Worm (Caenorhabditis elegans) whole organism, L4 larva: ENCODE measurements around the gene wrt-1.

ENCODE experiments used
- F26F4.8 ChIP-seq: fragments of 200-800 bp; sonication (Bioruptor generic); conservative IDR thresholded peaks from 2 replicates; pipeline ENCODE4 v1.3.6; 2022; ENCODE audit warnings: missing genetic modification characterization, missing compliant biosample characterization
- F37D6.2 ChIP-seq: sonication (generic microtip); optimal IDR thresholded peaks from 2 replicates; lab custom pipeline; 2016; ENCODE audit warnings: mild to moderate bottlenecking, missing genetic modification characterization, missing compliant biosample characterization
- T20F7.1 ChIP-seq: fragments of 200-800 bp; sonication (Bioruptor generic); optimal IDR thresholded peaks from 2 replicates; lab custom pipeline; 2018; ENCODE audit warnings: mild to moderate bottlenecking, missing genetic modification characterization, missing compliant biosample characterization
- T26A8.4 ChIP-seq: fragments of 200-800 bp; sonication (Bioruptor generic); IDR thresholded peaks from 2 replicates; pipeline ENCODE4 v1.3.6; 2022; ENCODE audit warnings: missing genetic modification characterization, missing compliant biosample characterization
- Y5F2A.4 ChIP-seq: fragments of 200-800 bp; sonication (Bioruptor generic); optimal IDR thresholded peaks from 2 replicates; lab custom pipeline; 2018; ENCODE audit warnings: mild to moderate bottlenecking, missing genetic modification characterization, missing compliant biosample characterization
- aha-1 ChIP-seq: fragments of 150-350 bp; peaks from one replicate; lab custom pipeline; 2014; ENCODE audit warnings: missing biosample characterization, missing genetic modification characterization
- aly-2 ChIP-seq: sonication (generic microtip); optimal IDR thresholded peaks from 2 replicates; lab custom pipeline; 2018; ENCODE audit warnings: missing biosample characterization, missing genetic modification characterization
- ama-1 ChIP-seq: fragments of 150-350 bp; optimal IDR thresholded peaks from 2 replicates; lab custom pipeline; 2014; ENCODE audit warnings: inconsistent platforms, mixed read lengths
- attf-4 ChIP-seq: sonication (generic microtip); optimal IDR thresholded peaks from 3 replicates; lab custom pipeline; 2017; ENCODE audit warnings: missing biosample characterization, missing genetic modification characterization
- ceh-44 ChIP-seq: fragments of 200-800 bp; sonication (Bioruptor generic); IDR thresholded peaks from 2 replicates; pipeline ENCODE4 v1.3.6; 2022; ENCODE audit warnings: missing genetic modification reagents, missing genetic modification characterization, missing compliant biosample characterization
- ceh-62 ChIP-seq: sonication (generic microtip); optimal IDR thresholded peaks from 2 replicates; lab custom pipeline; 2017; ENCODE audit warnings: missing biosample characterization, missing genetic modification characterization
- ces-1 ChIP-seq: fragments of 150-350 bp; sonication (generic microtip); optimal IDR thresholded peaks from 4 replicates; lab custom pipeline; 2014; ENCODE audit warnings: missing biosample characterization, missing genetic modification reagents, missing genetic modification characterization
- ctbp-1 ChIP-seq: fragments of 200-800 bp; sonication (Bioruptor generic); IDR thresholded peaks from 2 replicates; pipeline ENCODE4 v1.3.6; 2022; ENCODE audit warnings: missing genetic modification reagents, missing genetic modification characterization, missing compliant biosample characterization
- daf-16 ChIP-seq, 3 experiments: sonication (generic microtip); optimal IDR thresholded peaks; 2 replicates each; lab custom pipeline; 2016 to 2017; ENCODE audit warnings: missing genetic modification characterization in 3 of 3, missing genetic modification reagents in 3 of 3, mild to moderate bottlenecking in 2 of 3, missing compliant biosample characterization in 2 of 3, missing biosample characterization in 1 of 3, moderate library complexity in 1 of 3
- dpl-1 ChIP-seq: fragments of 150-350 bp; optimal IDR thresholded peaks from 2 replicates; lab custom pipeline; 2014; ENCODE audit warnings: missing biosample characterization, missing genetic modification reagents, missing genetic modification characterization
- dve-1 ChIP-seq: sonication (generic microtip); optimal IDR thresholded peaks from 2 replicates; lab custom pipeline; 2017; ENCODE audit warnings: antibody characterized with exemption, mild to moderate bottlenecking, missing genetic modification characterization, missing compliant biosample characterization; ENCODE audit not compliant: insufficient read depth
- egl-27 ChIP-seq: sonication (generic microtip); optimal IDR thresholded peaks from 3 replicates; lab custom pipeline; 2017; ENCODE audit warnings: missing biosample characterization, missing genetic modification reagents, missing genetic modification characterization
- fos-1 ChIP-seq: fragments of 150-350 bp; optimal IDR thresholded peaks from 2 replicates; lab custom pipeline; 2014; ENCODE audit warnings: missing biosample characterization, missing genetic modification characterization
- hif-1 ChIP-seq, 2 experiments: sonication (generic microtip); optimal IDR thresholded peaks; 2 replicates each; lab custom pipeline; 2016 to 2017; ENCODE audit warnings: missing compliant biosample characterization in 2 of 2, missing genetic modification characterization in 2 of 2, missing genetic modification reagents in 2 of 2, missing genotype in 2 of 2, mild to moderate bottlenecking in 1 of 2
- hlh-11 ChIP-seq: fragments of 200-800 bp; sonication (Bioruptor generic); optimal IDR thresholded peaks from 2 replicates; lab custom pipeline; 2018; ENCODE audit warnings: mild to moderate bottlenecking, missing genetic modification characterization, missing compliant biosample characterization
- lin-13 ChIP-seq: fragments of 150-350 bp; optimal IDR thresholded peaks from 2 replicates; lab custom pipeline; 2014; ENCODE audit warnings: missing biosample characterization, missing genetic modification reagents, missing genetic modification characterization
- lin-15B ChIP-seq: fragments of 150-350 bp; sonication (generic microtip); optimal IDR thresholded peaks from 3 replicates; lab custom pipeline; 2014; ENCODE audit warnings: missing biosample characterization, missing genetic modification characterization
- lin-29 ChIP-seq: fragments of 200-800 bp; sonication (Bioruptor generic); IDR thresholded peaks from 2 replicates; pipeline ENCODE4 v1.3.6; 2022; ENCODE audit warnings: missing genetic modification reagents, missing genetic modification characterization, missing compliant biosample characterization
- lin-38 ChIP-seq: fragments of 200-800 bp; sonication (Bioruptor generic); IDR thresholded peaks from 2 replicates; pipeline ENCODE4 v1.3.6; 2022; ENCODE audit warnings: missing genetic modification reagents, missing genetic modification characterization, missing compliant biosample characterization
- lir-3 ChIP-seq: sonication (generic microtip); optimal IDR thresholded peaks from 2 replicates; lab custom pipeline; 2016; ENCODE audit warnings: mild to moderate bottlenecking, missing genetic modification characterization, missing compliant biosample characterization
- lsy-2 ChIP-seq, 2 experiments: fragments of 150-350 bp in 1 of 2; sonication (generic microtip) in 1 of 2; optimal IDR thresholded peaks; 2 replicates each; lab custom pipeline; 2014 to 2017; ENCODE audit warnings: missing biosample characterization in 2 of 2, missing genetic modification characterization in 2 of 2
- mdl-1 ChIP-seq, 2 experiments: fragments of 150-350 bp in 1 of 2; sonication (generic microtip) in 1 of 2; optimal IDR thresholded peaks; 2 replicates each; lab custom pipeline; 2014 to 2017; ENCODE audit warnings: missing biosample characterization in 2 of 2, missing genetic modification characterization in 2 of 2
- mep-1 ChIP-seq: fragments of 150-350 bp; sonication (generic microtip); optimal IDR thresholded peaks from 3 replicates; lab custom pipeline; 2014; ENCODE audit warnings: missing biosample characterization, missing genetic modification characterization
- mes-2 ChIP-seq: sonication (generic microtip); optimal IDR thresholded peaks from 2 replicates; lab custom pipeline; 2016; ENCODE audit warnings: missing genotype, mild to moderate bottlenecking, missing genetic modification characterization, missing compliant biosample characterization; ENCODE audit not compliant: poor library complexity, severe bottlenecking
- nhr-28 ChIP-seq: fragments of 150-350 bp; optimal IDR thresholded peaks from 2 replicates; lab custom pipeline; 2014; ENCODE audit warnings: missing biosample characterization, missing genetic modification characterization
- nhr-48 ChIP-seq: sonication (generic microtip); optimal IDR thresholded peaks from 2 replicates; lab custom pipeline; 2016; ENCODE audit warnings: mild to moderate bottlenecking, missing genetic modification characterization, missing compliant biosample characterization
- nhr-77 ChIP-seq: fragments of 150-350 bp; optimal IDR thresholded peaks from 2 replicates; lab custom pipeline; 2014; ENCODE audit warnings: missing biosample characterization, missing genetic modification characterization
- pqm-1 ChIP-seq: sonication (generic microtip); optimal IDR thresholded peaks from 2 replicates; lab custom pipeline; 2017; ENCODE audit warnings: missing biosample characterization, missing genetic modification characterization
- rbr-2 ChIP-seq: sonication (generic microtip); optimal IDR thresholded peaks from 2 replicates; lab custom pipeline; 2016; ENCODE audit warnings: missing genotype, missing genetic modification characterization, missing compliant biosample characterization
- saeg-2 ChIP-seq: fragments of 200-800 bp; sonication (Bioruptor generic); IDR thresholded peaks from 2 replicates; pipeline ENCODE4 v1.3.6; 2022; ENCODE audit warnings: missing genetic modification reagents, missing genetic modification characterization, missing compliant biosample characterization
- sdz-12 ChIP-seq: fragments of 200-800 bp; sonication (Bioruptor generic); optimal IDR thresholded peaks from 2 replicates; lab custom pipeline; 2018; ENCODE audit warnings: mild to moderate bottlenecking, missing genetic modification characterization, missing compliant biosample characterization
- skn-1 ChIP-seq: fragments of 150-350 bp; optimal IDR thresholded peaks from 2 replicates; lab custom pipeline; 2014; ENCODE audit warnings: missing biosample characterization, missing genetic modification characterization
- snpc-1.2 ChIP-seq: fragments of 200-800 bp; sonication (Bioruptor generic); IDR thresholded peaks from 2 replicates; pipeline ENCODE4 v1.3.6; 2022; ENCODE audit warnings: missing genetic modification reagents, missing genetic modification characterization, missing compliant biosample characterization
- snpc-4 ChIP-seq: fragments of 150-350 bp; optimal IDR thresholded peaks from 2 replicates; lab custom pipeline; 2014; ENCODE audit warnings: missing biosample characterization, missing genetic modification characterization
- unc-130 ChIP-seq: sonication (generic microtip); optimal IDR thresholded peaks from 2 replicates; lab custom pipeline; 2016; ENCODE audit warnings: missing genetic modification reagents, missing genetic modification characterization, missing compliant biosample characterization
- vab-7 ChIP-seq: fragments of 200-800 bp; sonication (Bioruptor generic); IDR thresholded peaks from 2 replicates; pipeline ENCODE4 v1.3.6; 2022; ENCODE audit warnings: missing genetic modification reagents, missing genetic modification characterization, missing compliant biosample characterization
- zfp-2 ChIP-seq: sonication (generic microtip); optimal IDR thresholded peaks from 2 replicates; lab custom pipeline; 2016; ENCODE audit warnings: mild to moderate bottlenecking, missing genetic modification characterization, missing compliant biosample characterization
- zfp-3 ChIP-seq: fragments of 200-800 bp; sonication (Bioruptor generic); conservative IDR thresholded peaks from 2 replicates; pipeline ENCODE4 v1.3.6; 2022; ENCODE audit warnings: missing genetic modification reagents, missing genetic modification characterization, missing compliant biosample characterization
- zip-2 ChIP-seq: fragments of 150-350 bp; optimal IDR thresholded peaks from 2 replicates; lab custom pipeline; 2014; ENCODE audit warnings: missing biosample characterization, missing genetic modification characterization

Gene wrt-1

DNA sequence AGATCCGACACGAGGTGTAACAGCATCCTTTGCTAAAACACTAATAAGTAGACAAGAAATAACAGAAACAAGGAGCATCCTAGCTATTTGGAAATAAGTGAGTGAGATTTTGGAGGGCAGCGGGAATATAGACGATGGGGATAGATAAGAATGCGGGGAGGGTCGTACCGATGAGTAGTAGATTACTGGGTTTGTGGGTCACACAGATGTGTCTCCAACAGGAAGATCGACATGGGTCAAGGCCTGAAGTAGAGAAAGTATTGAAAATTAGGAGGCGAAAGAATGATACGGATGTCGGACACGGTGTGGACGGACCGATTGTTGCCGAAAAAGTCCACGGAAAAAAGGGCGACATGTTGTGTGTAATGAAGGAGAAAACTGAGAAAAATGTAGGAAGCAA, 3.6 kb downstream of the wrt-1 start, which contains the start of gene wrt-10:
wrt-10 (minus strand) TSS at position 195 of the 400 bp plus-strand sequence.
- TF ChIP-seq zfp-3 (GFP tag; lab: Robert Waterston, UW) (no peak), lir-3 (no peak), egl-27 (no peak), mes-2 (tag; lab: Kevin White, UChicago) (no peak), ces-1 (no peak), ceh-44 (no peak), lin-13 (GFP tag; lab: Kevin White, UChicago) (no peak), F37D6.2 (no peak), sdz-12 (GFP tag; lab: Kevin White, UChicago) (no peak)

DNA sequence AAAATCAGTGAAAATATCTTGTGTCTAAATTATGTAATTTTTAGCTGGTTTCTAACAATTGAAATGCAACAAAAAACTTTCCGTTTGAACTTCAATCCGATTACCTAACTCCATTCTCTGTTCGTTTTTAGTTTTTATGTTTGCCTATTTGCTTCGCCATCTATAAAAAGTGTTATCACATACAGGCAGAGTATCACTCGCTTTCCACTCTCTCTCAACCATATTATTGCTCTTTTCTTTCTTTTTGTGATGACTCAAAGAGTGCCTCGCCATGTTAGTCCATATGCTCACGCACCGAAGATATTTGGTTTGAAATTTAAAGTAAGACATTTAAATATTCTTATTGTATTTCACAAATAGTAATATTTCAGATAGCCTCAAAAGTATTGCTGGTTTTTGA, 4.1 kb downstream of the wrt-1 start, which contains the start of gene ZK1290.13:
ZK1290.13 (plus strand) TSS at position 73 of the 400 bp plus-strand sequence.
- TF ChIP-seq aha-1 (no peak), hlh-11 (tag; lab: Kevin White, UChicago) (peak; percentile 6), dve-1 (peak; percentile 30), daf-16 (GFP tag; optimal IDR thresholded peaks at IDR 0.05; lab: Kevin White, UChicago) (no peak), daf-16 (tag; optimal IDR thresholded peaks at IDR 0.05; lab: Kevin White, UChicago) (peak; percentile 5), snpc-4 (no peak), vab-7 (GFP tag; lab: Robert Waterston, UW) (no peak), lin-29 (no peak), pqm-1 (tag; lab: Kevin White, UChicago) (peak; percentile 58)

DNA sequence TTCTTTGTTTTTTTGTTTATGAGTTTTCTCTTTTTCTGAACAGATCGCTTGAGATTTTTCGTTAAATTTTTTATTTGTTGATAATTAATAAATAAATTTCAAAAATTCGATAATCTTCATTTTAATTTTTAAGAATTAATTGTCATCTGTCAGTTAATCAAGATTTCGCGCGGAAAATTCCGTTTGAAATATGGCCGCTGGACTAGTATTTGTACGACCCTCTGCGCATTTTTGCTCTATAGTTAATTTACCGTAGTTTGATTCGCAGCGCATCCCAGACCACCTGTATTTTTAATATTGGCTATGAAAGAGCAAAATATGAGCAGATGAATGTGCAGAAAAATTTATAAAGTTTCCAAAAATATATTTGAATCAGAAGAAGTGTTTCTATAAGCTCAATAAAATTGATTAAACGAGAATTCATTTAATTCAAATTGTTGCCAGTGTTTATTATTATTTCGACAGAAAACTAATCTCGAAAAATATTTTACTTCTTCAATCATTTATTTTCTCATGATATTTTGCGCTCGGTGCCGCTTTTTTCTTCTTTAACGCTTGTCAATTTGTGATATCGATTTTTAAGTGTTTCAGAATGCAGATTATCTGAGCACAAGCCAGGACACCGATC, 6.9 kb downstream of the wrt-1 start, which contains the start of gene nfi-1:
nfi-1 (plus strand) TSS at position 578 of the 628 bp plus-strand sequence.
- TF ChIP-seq mes-2 (tag; lab: Kevin White, UChicago): peak; percentile 93
- TF ChIP-seq zip-2: no peak
- TF ChIP-seq nhr-28 (tag; lab: Kevin White, UChicago): peak; percentile 41
- TF ChIP-seq T26A8.4: no peak
- TF ChIP-seq Y5F2A.4 (GFP tag; lab: Kevin White, UChicago): no peak
- no peak for TF ChIP-seq ceh-62 (tag; lab: Kevin White, UChicago)
- TF ChIP-seq zfp-3 (GFP tag; lab: Robert Waterston, UW): no peak
- TF ChIP-seq hlh-11 (tag; lab: Kevin White, UChicago): peak; percentile 36
- TF ChIP-seq mep-1 (tag; lab: Kevin White, UChicago): peak; percentile 43
- no peak for TF ChIP-seq daf-16 (GFP tag; optimal IDR thresholded peaks at IDR 0.05; lab: Kevin White, UChicago)
- no peak for TF ChIP-seq daf-16 (tag; optimal IDR thresholded peaks at IDR 0.05; lab: Kevin White, UChicago)
- no peak for TF ChIP-seq ctbp-1 (GFP tag; lab: Robert Waterston, UW)
- TF ChIP-seq F26F4.8 (GFP tag; lab: Robert Waterston, UW): no peak
- TF ChIP-seq zfp-2 (tag; lab: Kevin White, UChicago): no peak
- no peak for TF ChIP-seq aly-2 (tag; lab: Kevin White, UChicago)
- no peak for TF ChIP-seq lin-15B (tag; lab: Kevin White, UChicago)
- TF ChIP-seq rbr-2 (tag; lab: Kevin White, UChicago): peak; percentile 8
- TF ChIP-seq T20F7.1: peak; percentile 42
- TF ChIP-seq hif-1 (tag; optimal IDR thresholded peaks at IDR 0.05; lab: Kevin White, UChicago): peak in 1 of 2 experiments; percentile 66
- TF ChIP-seq mdl-1 (tag; optimal IDR thresholded peaks at IDR 0.05; lab: Kevin White, UChicago): no peak
- no peak for TF ChIP-seq saeg-2 (GFP tag; lab: Robert Waterston, UW)
- TF ChIP-seq nhr-77 (tag; lab: Kevin White, UChicago): peak; percentile 19
- TF ChIP-seq fos-1 (tag; lab: Kevin White, UChicago): no peak
- no peak for TF ChIP-seq nhr-48 (tag; lab: Kevin White, UChicago)
- TF ChIP-seq unc-130: peak; percentile 65
- TF ChIP-seq skn-1 (tag; lab: Kevin White, UChicago): no peak
- TF ChIP-seq attf-4 (tag; lab: Kevin White, UChicago): no peak
- peak; percentile 78 for TF ChIP-seq dpl-1
- peak; percentile 66 for TF ChIP-seq lin-38 (GFP tag; lab: Robert Waterston, UW)
- no peak for TF ChIP-seq F37D6.2
- no peak for TF ChIP-seq snpc-1.2 (GFP tag; lab: Robert Waterston, UW)
- TF ChIP-seq lin-13 (GFP tag; lab: Kevin White, UChicago): no peak
- TF ChIP-seq dve-1: peak; percentile 32
- no peak for TF ChIP-seq ama-1 (lab: Kevin White, UChicago)
- peak in 1 of 2 experiments; percentile 95 for TF ChIP-seq lsy-2 (tag; optimal IDR thresholded peaks at IDR 0.05; lab: Kevin White, UChicago)
